Fruit fly (Drosophila melanogaster) whole organism, embryonic: Measurements from ENCODE around the gene G6P.

ENCODE experiments used
- Adf1 ChIP-seq: fragments of 200-800 bp; sonication (Bioruptor generic); IDR thresholded peaks from 2 replicates; pipeline ENCODE4 v1.3.6; 2022; ENCODE audit warnings: missing biosample characterization, missing genetic modification characterization
- Hr39 ChIP-seq: fragments of >200 bp; optimal IDR thresholded peaks from 2 replicates; lab custom pipeline; 2017
- PHDP ChIP-seq: fragments of 200-800 bp; sonication (Bioruptor generic); optimal IDR thresholded peaks from 3 replicates; lab custom pipeline; 2018; ENCODE audit warnings: missing biosample characterization, mild to moderate bottlenecking, missing genetic modification characterization, moderate library complexity
- sd ChIP-seq: fragments of 200-800 bp; sonication (Bioruptor generic); optimal IDR thresholded peaks from 3 replicates; lab custom pipeline; 2018; ENCODE audit warnings: missing biosample characterization, mild to moderate bottlenecking, missing genetic modification characterization, moderate library complexity

DNA sequence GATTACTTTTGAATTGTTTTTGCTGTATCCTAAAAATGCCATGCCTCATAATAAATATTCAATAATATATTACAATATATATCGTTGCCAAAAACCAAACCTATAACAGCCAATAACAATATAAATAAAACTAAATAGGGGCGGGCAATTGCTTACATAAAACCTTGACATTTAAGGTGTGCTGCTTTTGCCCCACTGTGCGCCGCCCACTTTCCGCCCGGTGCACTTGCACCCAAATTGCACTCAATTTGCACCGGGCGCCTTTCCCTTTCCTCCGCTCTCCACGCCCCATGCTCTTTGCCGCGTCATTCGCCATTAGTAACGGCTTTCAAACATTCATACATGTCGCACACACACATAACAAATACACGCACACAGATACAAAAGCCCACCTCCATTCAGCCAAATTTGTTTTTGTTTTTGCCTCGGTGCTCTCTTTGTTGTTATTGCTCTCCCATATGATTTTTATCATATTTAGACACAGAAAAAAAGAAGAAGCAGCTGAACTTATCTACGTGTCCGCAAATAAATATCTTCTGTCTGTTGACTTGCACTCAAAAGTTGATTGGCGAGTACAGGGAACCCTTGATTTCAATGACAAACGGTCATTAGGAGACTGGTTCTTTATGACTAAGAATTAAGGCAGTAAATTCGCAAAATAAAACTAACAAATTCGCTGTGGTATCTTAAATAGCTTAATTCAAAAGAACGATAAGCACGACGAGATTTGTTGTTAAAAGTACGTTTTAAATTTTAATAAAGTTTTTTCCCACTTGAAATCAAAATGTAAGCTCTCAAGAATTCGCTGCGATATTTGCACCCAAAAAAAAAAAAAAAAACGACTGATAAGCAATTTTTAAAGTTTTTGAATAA lies 42.5 kb upstream of the G6P start:
- no peak for TF ChIP-seq Adf1
- no peak for TF ChIP-seq Hr39 (lab: Kevin White, UChicago)
- TF ChIP-seq sd = peak; percentile 66
- TF ChIP-seq PHDP = no peak
